Fruit fly (Drosophila melanogaster) whole organism, adult: Measurements from ENCODE around the gene CG33269.
"Not testable (repeated sequence)": the region's sequence is repeated elsewhere in the genome, so short reads cannot be mapped to it uniquely, and the experiment has no call there.

ENCODE experiments used
- CG11617 ChIP-seq: fragments of 200-800 bp; sonication (Bioruptor generic); optimal IDR thresholded peaks from 2 replicates; lab custom pipeline; 2017; ENCODE audit warnings: mild to moderate bottlenecking, missing biosample characterization, missing genetic modification reagents, missing genetic modification characterization
- CG12768 ChIP-seq: fragments of 200-800 bp; sonication (Bioruptor generic); optimal IDR thresholded peaks from 2 replicates; lab custom pipeline; 2017; ENCODE audit warnings: missing biosample characterization, missing genetic modification characterization, mild to moderate bottlenecking, moderate library complexity, missing genetic modification reagents
- CG14711 ChIP-seq: fragments of 200-800 bp; sonication (Bioruptor generic); optimal IDR thresholded peaks from 2 replicates; lab custom pipeline; 2018; ENCODE audit warnings: missing biosample characterization, mild to moderate bottlenecking, missing genetic modification characterization, moderate library complexity
- CG1620 ChIP-seq: fragments of 200-800 bp; sonication (Bioruptor generic); optimal IDR thresholded peaks from 2 replicates; lab custom pipeline; 2016; ENCODE audit warnings: missing biosample characterization, missing genetic modification characterization
- CG33017 ChIP-seq: fragments of 200-800 bp; sonication (Bioruptor generic); optimal IDR thresholded peaks from 2 replicates; lab custom pipeline; 2018; ENCODE audit warnings: missing biosample characterization, mild to moderate bottlenecking, missing genetic modification characterization, moderate library complexity
- CG5204 ChIP-seq: fragments of 200-800 bp; sonication (Bioruptor generic); optimal IDR thresholded peaks from 2 replicates; lab custom pipeline; 2016; ENCODE audit warnings: missing biosample characterization, missing genetic modification characterization
- CG7045 ChIP-seq: fragments of 200-800 bp; sonication (Bioruptor generic); optimal IDR thresholded peaks from 2 replicates; lab custom pipeline; 2017; ENCODE audit warnings: missing biosample characterization, mild to moderate bottlenecking, missing genetic modification characterization
- CG7101 ChIP-seq: fragments of 200-800 bp; sonication (Bioruptor generic); optimal IDR thresholded peaks from 2 replicates; lab custom pipeline; 2018; ENCODE audit warnings: missing biosample characterization, mild to moderate bottlenecking, missing genetic modification characterization, moderate library complexity
- Clk ChIP-seq: fragments of 200-800 bp; sonication (Bioruptor generic); optimal IDR thresholded peaks from 2 replicates; lab custom pipeline; 2017; ENCODE audit warnings: missing biosample characterization, missing genetic modification characterization
- Crg-1 ChIP-seq: fragments of 200-800 bp; sonication (Bioruptor generic); optimal IDR thresholded peaks from 2 replicates; lab custom pipeline; 2016; ENCODE audit warnings: missing biosample characterization, missing genetic modification characterization
- Hr96 ChIP-seq: fragments of 200-800 bp; sonication (Bioruptor generic); optimal IDR thresholded peaks from 2 replicates; lab custom pipeline; 2016; ENCODE audit warnings: missing biosample characterization, missing genetic modification characterization
- Mnt ChIP-seq: fragments of 200-800 bp; sonication (Bioruptor generic); optimal IDR thresholded peaks from 2 replicates; lab custom pipeline; 2016; ENCODE audit warnings: missing biosample characterization, mild to moderate bottlenecking, missing genetic modification characterization
- bab1 ChIP-seq: fragments of 200-800 bp; sonication (Bioruptor generic); optimal IDR thresholded peaks from 3 replicates; lab custom pipeline; 2019; ENCODE audit warnings: missing biosample characterization, mild to moderate bottlenecking, missing genetic modification characterization, moderate library complexity
- cic ChIP-seq: fragments of 200-800 bp; sonication (Bioruptor generic); optimal IDR thresholded peaks from 2 replicates; lab custom pipeline; 2017; ENCODE audit warnings: missing biosample characterization, mild to moderate bottlenecking, missing genetic modification characterization, moderate library complexity
- cnc ChIP-seq, 2 experiments: fragments of >200 bp; optimal IDR thresholded peaks; 2 replicates each; lab custom pipeline; 2017
- kay ChIP-seq: fragments of 200-800 bp; sonication (Bioruptor generic); peaks from one replicate; lab custom pipeline; 2016; ENCODE audit warnings: missing biosample characterization, missing genetic modification characterization, borderline replicate concordance
- ovo ChIP-seq: fragments of 200-800 bp; sonication (Bioruptor generic); optimal IDR thresholded peaks from 2 replicates; lab custom pipeline; 2016; ENCODE audit warnings: missing biosample characterization, missing genetic modification characterization
- pad ChIP-seq: fragments of 200-800 bp; sonication (Bioruptor generic); optimal IDR thresholded peaks from 3 replicates; lab custom pipeline; 2017; ENCODE audit warnings: missing biosample characterization, missing genetic modification characterization, mild to moderate bottlenecking, moderate library complexity, missing genetic modification reagents
- tj ChIP-seq: fragments of 200-800 bp; sonication (Bioruptor generic); optimal IDR thresholded peaks from 3 replicates; lab custom pipeline; 2017; ENCODE audit warnings: missing biosample characterization, mild to moderate bottlenecking, missing genetic modification characterization, moderate library complexity
- toe ChIP-seq: fragments of 200-800 bp; sonication (Bioruptor generic); optimal IDR thresholded peaks from 2 replicates; lab custom pipeline; 2016; ENCODE audit warnings: missing biosample characterization, missing genetic modification characterization

The CG33269 gene

dm6 chr3L:11593778-11594177 lies 11.8 kb upstream of the CG33269 start:
- peak; percentile 66 for TF ChIP-seq CG7045 (GFP tag; lab: Kevin White, UChicago)
- TF ChIP-seq CG12768 (GFP tag; lab: Kevin White, UChicago): peak; percentile 62
- TF ChIP-seq CG11617 (GFP tag; lab: Kevin White, UChicago): peak; percentile 22
- TF ChIP-seq CG33017 (tag; lab: Kevin White, UChicago): peak; percentile 81
- TF ChIP-seq CG7101 (tag; lab: Kevin White, UChicago): peak; percentile 35
- peak; percentile 9 for TF ChIP-seq CG14711
- TF ChIP-seq tj (GFP tag; lab: Kevin White, UChicago): no peak
- no peak for TF ChIP-seq Mnt (GFP tag; lab: Kevin White, UChicago)

dm6 chr3L:11591803-11592202 lies 9.8 kb upstream of the CG33269 start:
- TF ChIP-seq CG12768 (GFP tag; lab: Kevin White, UChicago) (no peak), CG7101 (tag; lab: Kevin White, UChicago) (no peak), CG11617 (GFP tag; lab: Kevin White, UChicago) (no peak), toe (GFP tag; lab: Kevin White, UChicago) (no peak), ovo (GFP tag; lab: Kevin White, UChicago) (no peak), CG5204 (GFP tag; lab: Kevin White, UChicago) (no peak), cnc (optimal IDR thresholded peaks at IDR 0.05; lab: Kevin White, UChicago) (no peak), cic (GFP tag; lab: Kevin White, UChicago) (no peak), CG7045 (GFP tag; lab: Kevin White, UChicago) (no peak), CG33017 (tag; lab: Kevin White, UChicago) (no peak), Mnt (GFP tag; lab: Kevin White, UChicago) (no peak), pad (no peak), CG14711 (no peak), Hr96 (no peak), tj (GFP tag; lab: Kevin White, UChicago) (no peak), bab1 (GFP tag; lab: Kevin White, UChicago) (no peak), CG1620 (GFP tag; lab: Kevin White, UChicago) (no peak), Crg-1 (no peak), kay (GFP tag; lab: Kevin White, UChicago) (no peak)

DNA sequence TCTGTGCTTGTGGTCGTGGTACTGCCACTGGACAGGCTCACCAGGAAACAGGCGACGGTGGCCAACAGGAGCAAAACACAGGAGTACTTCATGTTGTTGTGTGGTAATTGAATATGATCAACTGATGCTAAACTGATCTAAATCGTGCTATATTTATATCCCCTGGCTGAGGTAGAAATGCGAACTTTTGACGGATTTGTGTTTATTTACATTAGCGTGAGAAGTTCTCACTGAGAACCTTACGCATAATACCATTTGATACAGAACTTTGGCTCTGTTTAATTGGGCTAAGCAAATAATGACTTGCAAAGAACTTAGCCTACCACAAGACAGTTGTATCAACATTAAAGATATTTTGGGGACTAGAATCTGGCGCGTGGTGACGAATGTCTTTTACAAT lies 9.1 kb upstream of the CG33269 start, which contains the start of gene CG33268:
TSS of gene CG33268 (minus strand) at position 101 of the 400 bp plus-strand sequence.
- TF ChIP-seq CG7101 (tag; lab: Kevin White, UChicago) (no peak), bab1 (GFP tag; lab: Kevin White, UChicago) (no peak), toe (GFP tag; lab: Kevin White, UChicago) (no peak), cic (GFP tag; lab: Kevin White, UChicago) (no peak), Clk (GFP tag; lab: Kevin White, UChicago) (no peak), Mnt (GFP tag; lab: Kevin White, UChicago) (no peak), CG14711 (no peak), CG33017 (tag; lab: Kevin White, UChicago) (no peak), Crg-1 (no peak), CG5204 (GFP tag; lab: Kevin White, UChicago) (no peak), kay (GFP tag; lab: Kevin White, UChicago) (no peak), CG1620 (GFP tag; lab: Kevin White, UChicago) (no peak), CG7045 (GFP tag; lab: Kevin White, UChicago) (no peak), Hr96 (no peak), ovo (GFP tag; lab: Kevin White, UChicago) (no peak), tj (GFP tag; lab: Kevin White, UChicago) (no peak), CG11617 (GFP tag; lab: Kevin White, UChicago) (no peak), CG12768 (GFP tag; lab: Kevin White, UChicago) (no peak), cnc (optimal IDR thresholded peaks at IDR 0.05; lab: Kevin White, UChicago) (no peak)

DNA sequence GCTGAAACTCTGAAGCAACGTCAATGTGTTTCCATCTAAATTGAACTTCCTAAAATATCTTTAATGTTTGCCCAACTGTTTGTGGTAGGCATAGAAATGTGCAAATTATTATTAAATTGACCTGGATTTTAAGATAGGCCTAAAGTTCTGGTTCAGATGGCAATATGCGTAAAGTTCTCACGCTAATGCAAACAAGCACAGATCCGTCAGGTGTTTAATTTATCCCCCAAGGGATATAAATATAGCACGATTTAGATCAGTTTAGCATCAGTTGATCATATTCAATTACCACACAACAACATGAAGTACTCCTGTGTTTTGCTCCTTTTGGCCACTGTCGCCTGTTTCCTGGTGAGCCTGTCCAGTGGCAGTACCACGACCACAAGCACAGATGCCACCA lies 7.4 kb upstream of the CG33269 start, which contains the start of gene CG7377:
TSS of gene CG7377 (plus strand) at position 301 of the 400 bp plus-strand sequence.
- not testable (repeated sequence) for TF ChIP-seq Clk, CG1620, bab1 (GFP tag; lab: Kevin White, UChicago)

DNA sequence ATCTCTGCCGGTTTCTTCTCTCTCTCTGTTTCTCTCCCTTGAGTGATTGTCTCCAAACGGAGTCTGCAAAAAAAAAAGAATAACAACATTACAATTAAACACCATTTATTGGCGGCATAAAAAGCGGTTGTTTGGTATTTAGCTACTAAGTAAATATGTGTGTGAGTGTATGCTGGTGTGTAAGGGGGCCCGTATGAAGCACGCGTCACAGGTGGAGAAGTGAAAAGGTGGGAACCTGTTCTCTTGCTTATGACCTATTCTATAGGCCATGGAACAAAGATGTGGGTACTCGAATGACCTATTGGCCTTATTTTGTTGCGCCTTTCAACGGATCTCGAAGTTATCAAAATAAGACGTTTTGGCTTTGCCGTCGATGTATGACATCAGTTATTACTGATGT lies 6.6 kb upstream of the CG33269 start:
- TF ChIP-seq cic (GFP tag; lab: Kevin White, UChicago) (no peak), CG7101 (tag; lab: Kevin White, UChicago) (no peak), bab1 (GFP tag; lab: Kevin White, UChicago) (no peak), CG7045 (GFP tag; lab: Kevin White, UChicago) (no peak), CG14711 (no peak), CG1620 (GFP tag; lab: Kevin White, UChicago) (no peak), kay (GFP tag; lab: Kevin White, UChicago) (no peak)

- TF ChIP-seq CG7045 (GFP tag; lab: Kevin White, UChicago): peak; percentile 31
- TF ChIP-seq Hr96: peak; percentile 10
- TF ChIP-seq ovo (GFP tag; lab: Kevin White, UChicago): no peak
- peak; percentile 75 for TF ChIP-seq pad
Measured at dm6 chr3L:11587720-11588580, 6.0 kb upstream of the CG33269 start, which contains the start of gene rt. rt (minus strand) TSS chr3L:11587770.
